Worm (Caenorhabditis elegans): ENCODE measurements around the gene hst-3.2.

DNA sequence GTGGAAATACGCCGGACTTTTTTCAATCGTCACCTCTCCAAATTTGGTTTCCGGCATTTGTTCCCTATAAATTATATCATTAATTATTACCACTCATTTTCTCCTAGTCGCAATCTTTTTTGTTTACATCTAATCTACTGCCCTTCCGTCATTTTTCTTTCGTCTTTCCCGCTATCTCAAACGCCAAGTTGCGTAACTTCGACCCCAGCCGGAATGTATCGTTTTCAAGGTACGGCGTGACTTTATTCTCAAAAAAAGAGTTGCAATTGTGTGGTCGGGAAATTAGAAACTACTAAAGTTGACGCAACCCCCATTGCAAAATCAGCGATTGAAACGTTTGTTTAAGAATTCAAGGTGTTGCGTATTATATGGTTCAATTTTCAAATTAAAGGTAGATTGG, 4.3 kb downstream of the hst-3.2 start:
- TF ChIP-seq W03F9.2 (tag; optimal IDR thresholded peaks at IDR 0.05) = no peak
- no peak for TF ChIP-seq him-1 (tag; optimal IDR thresholded peaks at IDR 0.05)
- TF ChIP-seq dao-5 (tag; optimal IDR thresholded peaks at IDR 0.05) = no peak
